Fruit fly (Drosophila melanogaster): ENCODE results near the gene Tim9a.

The Tim9a gene

dm6 chrX:13391174-13392040 is 6.4 kb downstream of the Tim9a start (continued):
- TF ChIP-seq Dbx (GFP tag; IDR thresholded peaks at IDR 0.05), result peak; percentile 79
- 0 out of 3 replicates have a peak, but pooled peaks have one; percentile 45 for TF ChIP-seq CG6175 (GFP tag; IDR thresholded peaks at IDR 0.05)
- TF ChIP-seq Abd-B (GFP tag; optimal IDR thresholded peaks at IDR 0.05), result peak; percentile 5
- TF ChIP-seq dpn (GFP tag; optimal IDR thresholded peaks at IDR 0.05), result peak in 1 of 2 experiments; percentile 54
- TF ChIP-seq CG11696 (GFP tag; IDR thresholded peaks at IDR 0.05), result 0 out of 2 replicates have a peak, but pooled peaks have one; percentile 7
- TF ChIP-seq H15 (GFP tag; IDR thresholded peaks at IDR 0.05), result 0 out of 3 replicates have a peak, but pooled peaks have one; percentile 38
- TF ChIP-seq z (GFP tag; IDR thresholded peaks at IDR 0.05), result no peak
- TF ChIP-seq unpg (GFP tag; optimal IDR thresholded peaks at IDR 0.05), result peak; percentile 31
- peak; percentile 26 for TF ChIP-seq CG17385 (GFP tag; optimal IDR thresholded peaks at IDR 0.05)
- peak; percentile 66 for TF ChIP-seq CG9727 (GFP tag; optimal IDR thresholded peaks at IDR 0.05)
- TF ChIP-seq CG16815 (GFP tag; optimal IDR thresholded peaks at IDR 0.05), result peak; percentile 59
- TF ChIP-seq Hand (GFP tag; optimal IDR thresholded peaks at IDR 0.05), result peak; percentile 13
- peak; percentile 56 for TF ChIP-seq scrt (GFP tag; optimal IDR thresholded peaks at IDR 0.05)
- peak; percentile 54 for TF ChIP-seq CG13775 (GFP tag; optimal IDR thresholded peaks at IDR 0.05)
- peak; percentile 59; the same call in 1 of the 2 replicates for TF ChIP-seq CG14014 (GFP tag; IDR thresholded peaks at IDR 0.05)
- peak; percentile 54 for TF ChIP-seq gem (tag; optimal IDR thresholded peaks at IDR 0.05)
- peak; percentile 4 for TF ChIP-seq CG13296 (GFP tag; optimal IDR thresholded peaks at IDR 0.05)
- TF ChIP-seq schlank (tag; optimal IDR thresholded peaks at IDR 0.05), result peak; percentile 58
- no peak for TF ChIP-seq pan (optimal IDR thresholded peaks at IDR 0.05)
- peak in 1 of 2 experiments; percentile 38 for TF ChIP-seq pan (GFP tag; optimal IDR thresholded peaks at IDR 0.05 in 1 of 2, IDR thresholded peaks at IDR 0.05 in 1 of 2)
- no peak for TF ChIP-seq CG3838 (GFP tag; optimal IDR thresholded peaks at IDR 0.05)
- TF ChIP-seq CG32532 (GFP tag; IDR thresholded peaks at IDR 0.05), result peak; percentile 81
- peak; percentile 77 for TF ChIP-seq pho (GFP tag; optimal IDR thresholded peaks at IDR 0.05)
- no peak for TF ChIP-seq wdn (GFP tag; IDR thresholded peaks at IDR 0.05)
- TF ChIP-seq CG3281 (GFP tag; optimal IDR thresholded peaks at IDR 0.05), result peak; percentile 82
- peak; percentile 33 for TF ChIP-seq shn (GFP tag; optimal IDR thresholded peaks at IDR 0.05)
- TF ChIP-seq Trl (optimal IDR thresholded peaks at IDR 0.05), result no peak
- peak; percentile 47 for TF ChIP-seq Trl (GFP tag; optimal IDR thresholded peaks at IDR 0.05)
- no peak for TF ChIP-seq CG4360 (GFP tag; IDR thresholded peaks at IDR 0.05)
- TF ChIP-seq lilli (GFP tag; optimal IDR thresholded peaks at IDR 0.05), result peak; percentile 76
- peak; percentile 69 for TF ChIP-seq Usf (GFP tag; optimal IDR thresholded peaks at IDR 0.05)
- TF ChIP-seq Ravus (GFP tag; IDR thresholded peaks at IDR 0.05), result peak; percentile 19
- TF ChIP-seq caup (GFP tag; optimal IDR thresholded peaks at IDR 0.05; ENCODE audit: severe bottlenecking), result peak; percentile 60
- no peak for TF ChIP-seq sr (GFP tag; IDR thresholded peaks at IDR 0.05)
- TF ChIP-seq jumu (GFP tag; optimal IDR thresholded peaks at IDR 0.05), result peak; percentile 22
- no peak for TF ChIP-seq CG9437 (GFP tag; optimal IDR thresholded peaks at IDR 0.05)
- TF ChIP-seq danr (GFP tag; IDR thresholded peaks at IDR 0.05), result no peak
- peak; percentile 43 for TF ChIP-seq CG3847 (GFP tag; IDR thresholded peaks at IDR 0.05)
- TF ChIP-seq p53 (GFP tag; optimal IDR thresholded peaks at IDR 0.05), result no peak
- TF ChIP-seq Nf-YB (GFP tag; optimal IDR thresholded peaks at IDR 0.05), result no peak
- peak; percentile 60 for TF ChIP-seq CG18619 (GFP tag; optimal IDR thresholded peaks at IDR 0.05)
- peak; percentile 51 for TF ChIP-seq CG6813 (GFP tag; optimal IDR thresholded peaks at IDR 0.05)
- TF ChIP-seq NfI (GFP tag; optimal IDR thresholded peaks at IDR 0.05), result peak; percentile 21
- TF ChIP-seq CG10654 (GFP tag; optimal IDR thresholded peaks at IDR 0.05), result no peak
- TF ChIP-seq fu2 (GFP tag; optimal IDR thresholded peaks at IDR 0.05), result peak; percentile 72
- TF ChIP-seq CG8944 (GFP tag; optimal IDR thresholded peaks at IDR 0.05), result peak; percentile 34
- TF ChIP-seq dysf (GFP tag; IDR thresholded peaks at IDR 0.05), result peak; percentile 64; the same call in 2 of the 3 replicates
- TF ChIP-seq NK7.1 (GFP tag; optimal IDR thresholded peaks at IDR 0.05), result peak; percentile 18
- TF ChIP-seq Oli (tag; optimal IDR thresholded peaks at IDR 0.05), result peak; percentile 9
